Worm (Caenorhabditis elegans) whole organism, L3 larva: Measurements from ENCODE around the gene EEED8.13.

Experiments
- R02D3.7 ChIP-seq: fragments of 150-350 bp; optimal IDR thresholded peaks from 2 replicates; lab custom pipeline; 2014; ENCODE audit warnings: missing biosample characterization, missing genetic modification characterization
- ama-1 ChIP-seq: fragments of 150-350 bp; optimal IDR thresholded peaks from 2 replicates; lab custom pipeline; 2018
- ceh-16 ChIP-seq: sonication (generic microtip); optimal IDR thresholded peaks from 2 replicates; lab custom pipeline; 2017; ENCODE audit warnings: missing biosample characterization, missing genetic modification characterization
- ceh-28 ChIP-seq: fragments of 150-350 bp; optimal IDR thresholded peaks from 2 replicates; lab custom pipeline; 2014; ENCODE audit warnings: missing biosample characterization, missing genetic modification reagents, missing genetic modification characterization
- ceh-9 ChIP-seq: sonication (generic microtip); optimal IDR thresholded peaks from 2 replicates; lab custom pipeline; 2018; ENCODE audit warnings: missing biosample characterization, missing genetic modification characterization
- daf-12 ChIP-seq: fragments of 150-350 bp; optimal IDR thresholded peaks from 2 replicates; lab custom pipeline; 2014; ENCODE audit warnings: missing biosample characterization, missing genetic modification reagents, missing genetic modification characterization
- egl-27 ChIP-seq: sonication (generic microtip); optimal IDR thresholded peaks from 4 replicates; lab custom pipeline; 2017; ENCODE audit warnings: missing biosample characterization, missing genetic modification reagents, missing genetic modification characterization
- egl-5 ChIP-seq: fragments of 150-350 bp; optimal IDR thresholded peaks from 2 replicates; lab custom pipeline; 2017; ENCODE audit warnings: missing biosample characterization, missing genetic modification reagents, missing genetic modification characterization, inconsistent platforms
- elt-2 ChIP-seq: sonication (generic microtip); optimal IDR thresholded peaks from 2 replicates; lab custom pipeline; 2016; ENCODE audit warnings: missing genetic modification reagents, mild to moderate bottlenecking, missing genetic modification characterization, missing compliant biosample characterization
- elt-3 ChIP-seq, 3 experiments: fragments of 150-350 bp in 1 of 3; sonication (generic microtip) in 2 of 3; optimal IDR thresholded peaks; 2 replicates in 2 of 3; 4 replicates in 1 of 3; lab custom pipeline; 2014 to 2017; ENCODE audit warnings: missing biosample characterization in 3 of 3, missing genetic modification characterization in 3 of 3
- eor-1 ChIP-seq, 2 experiments: fragments of 150-350 bp; optimal IDR thresholded peaks; 2 replicates each; lab custom pipeline; 2014 to 2018; ENCODE audit warnings: missing biosample characterization in 2 of 2, missing genetic modification characterization in 2 of 2
- hmg-11 ChIP-seq: sonication (generic microtip); optimal IDR thresholded peaks from 2 replicates; lab custom pipeline; 2016; ENCODE audit warnings: missing genetic modification characterization, missing compliant biosample characterization
- lin-39 ChIP-seq: fragments of 150-350 bp; optimal IDR thresholded peaks from 2 replicates; lab custom pipeline; 2018; ENCODE audit warnings: missing biosample characterization, missing genetic modification reagents, missing genetic modification characterization
- lsy-12 ChIP-seq: sonication (generic microtip); optimal IDR thresholded peaks from 2 replicates; lab custom pipeline; 2016; ENCODE audit warnings: mild to moderate bottlenecking, missing genetic modification characterization, missing compliant biosample characterization
- mdl-1 ChIP-seq: fragments of 150-350 bp; optimal IDR thresholded peaks from 2 replicates; lab custom pipeline; 2014; ENCODE audit warnings: missing biosample characterization, missing genetic modification characterization
- nfya-1 ChIP-seq: sonication (generic microtip); optimal IDR thresholded peaks from 2 replicates; lab custom pipeline; 2017; ENCODE audit warnings: missing genetic modification characterization, mild to moderate bottlenecking, missing compliant biosample characterization, antibody characterized with exemption, moderate library complexity; ENCODE audit not compliant: insufficient read depth
- nhr-11 ChIP-seq: fragments of 150-350 bp; optimal IDR thresholded peaks from 2 replicates; lab custom pipeline; 2014; ENCODE audit warnings: missing biosample characterization, missing genetic modification characterization
- nhr-12 ChIP-seq: fragments of 150-350 bp; optimal IDR thresholded peaks from 2 replicates; lab custom pipeline; 2014; ENCODE audit warnings: missing biosample characterization, missing genetic modification characterization
- nhr-25 ChIP-seq: sonication (generic microtip); optimal IDR thresholded peaks from 2 replicates; lab custom pipeline; 2017; ENCODE audit warnings: missing biosample characterization, missing genetic modification characterization
- nhr-28 ChIP-seq: fragments of 150-350 bp; optimal IDR thresholded peaks from 2 replicates; lab custom pipeline; 2014; ENCODE audit warnings: missing biosample characterization, missing genetic modification characterization
- nhr-43 ChIP-seq: sonication (generic microtip); optimal IDR thresholded peaks from 2 replicates; lab custom pipeline; 2016; ENCODE audit warnings: mild to moderate bottlenecking, missing genetic modification characterization, missing compliant biosample characterization; ENCODE audit not compliant: poor library complexity, severe bottlenecking
- nhr-67 ChIP-seq: fragments of 150-350 bp; optimal IDR thresholded peaks from 2 replicates; lab custom pipeline; 2014; ENCODE audit warnings: missing biosample characterization, missing genetic modification characterization
- nhr-77 ChIP-seq: fragments of 150-350 bp; optimal IDR thresholded peaks from 2 replicates; lab custom pipeline; 2014; ENCODE audit warnings: missing biosample characterization, missing genetic modification characterization
- pha-4 ChIP-seq: fragments of 150-350 bp; optimal IDR thresholded peaks from 2 replicates; lab custom pipeline; 2014; ENCODE audit warnings: missing biosample characterization, missing genetic modification reagents, missing genetic modification characterization
- skn-1 ChIP-seq: fragments of 150-350 bp; optimal IDR thresholded peaks from 2 replicates; lab custom pipeline; 2014; ENCODE audit warnings: missing biosample characterization, missing genetic modification characterization
- snpc-4 ChIP-seq: fragments of 150-350 bp; optimal IDR thresholded peaks from 2 replicates; lab custom pipeline; 2014; ENCODE audit warnings: missing biosample characterization, missing genetic modification characterization
- unc-39 ChIP-seq: sonication (generic microtip); optimal IDR thresholded peaks from 4 replicates; lab custom pipeline; 2017; ENCODE audit warnings: missing biosample characterization, missing genetic modification characterization
- ztf-11 ChIP-seq: fragments of 150-350 bp; optimal IDR thresholded peaks from 2 replicates; lab custom pipeline; 2014; ENCODE audit warnings: missing biosample characterization, missing genetic modification characterization
- ztf-4 ChIP-seq: fragments of 150-350 bp; optimal IDR thresholded peaks from 2 replicates; lab custom pipeline; 2014; ENCODE audit warnings: missing biosample characterization, missing genetic modification characterization

The EEED8.13 gene

DNA sequence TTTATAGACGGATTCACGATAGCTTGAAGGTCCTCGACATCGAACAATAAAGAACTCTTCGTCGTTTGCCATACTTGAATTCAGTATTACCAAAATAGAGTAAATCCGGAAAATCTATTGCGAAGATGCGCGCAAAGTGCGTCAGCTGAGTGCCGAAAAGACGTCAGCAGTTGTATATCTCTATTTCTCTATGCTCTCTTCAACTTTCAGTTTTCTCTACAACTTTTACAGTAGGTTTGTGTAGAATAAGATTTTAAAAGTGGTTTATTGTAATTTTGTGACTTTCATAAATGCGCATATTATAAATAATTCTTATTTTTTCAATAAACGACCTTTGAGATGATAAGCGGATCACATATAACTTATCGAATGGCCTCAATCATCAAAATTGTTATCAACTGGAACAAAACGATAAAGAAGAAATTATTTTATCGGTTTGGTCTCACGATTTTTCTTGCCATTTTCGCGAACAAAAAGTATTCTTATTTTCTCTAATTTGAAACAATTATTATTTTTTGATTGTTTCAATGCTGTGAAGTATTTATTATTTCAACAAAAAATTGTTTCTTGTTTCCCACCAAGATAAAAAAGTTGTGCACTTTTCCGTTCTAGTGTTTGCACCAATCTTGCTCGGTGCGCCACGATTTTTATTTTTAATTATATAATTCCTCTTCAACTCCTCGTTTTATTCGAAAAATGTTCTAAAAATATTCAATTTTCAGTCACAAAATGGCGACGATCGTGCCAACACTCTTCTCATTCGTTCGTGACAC, 38.9 kb downstream of the EEED8.13 start, which contains the start of the genes agt-2 and F09E5.3 (continued):
- TF ChIP-seq ztf-11 (tag; lab: Kevin White, UChicago): no peak
- peak; percentile 84 for TF ChIP-seq lsy-12 (tag; lab: Kevin White, UChicago)
- peak; percentile 59 for TF ChIP-seq lin-39
- peak; percentile 97 for TF ChIP-seq pha-4 (tag; lab: Kevin White, UChicago)
- TF ChIP-seq egl-27 (tag; lab: Kevin White, UChicago): no peak
- TF ChIP-seq nfya-1 (tag; lab: Kevin White, UChicago): peak; percentile 88
- no peak for TF ChIP-seq ceh-16 (tag; lab: Kevin White, UChicago)
- peak; percentile 81 for TF ChIP-seq nhr-11
- TF ChIP-seq R02D3.7 (tag; lab: Kevin White, UChicago): peak; percentile 75
- TF ChIP-seq skn-1 (tag; lab: Kevin White, UChicago): peak; percentile 23

DNA sequence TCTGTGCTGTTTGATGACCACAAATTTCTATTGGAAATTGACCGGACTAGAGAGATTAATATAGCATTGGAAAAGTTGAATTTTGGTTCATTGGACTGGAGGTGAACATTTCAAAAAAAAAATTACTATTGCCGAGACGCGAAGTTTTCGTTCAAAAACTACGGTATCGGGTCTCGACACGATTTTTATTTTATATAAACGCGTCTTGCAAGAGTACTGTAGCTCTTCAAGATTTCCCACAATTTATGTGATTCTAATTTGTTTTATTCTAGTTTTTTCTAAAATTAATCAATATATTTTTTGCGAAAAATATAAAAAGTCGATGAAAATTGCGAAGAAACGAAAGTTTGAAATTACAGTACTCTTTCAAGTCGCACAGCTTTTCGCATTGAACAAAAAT, 41.7 kb downstream of the EEED8.13 start, which contains the start of gene F09E5.12:
F09E5.12 (minus strand) TSS at position 101 of the 400 bp plus-strand sequence.
- TF ChIP-seq snpc-4 (tag; lab: Kevin White, UChicago): no peak
- TF ChIP-seq unc-39: no peak
- TF ChIP-seq elt-2 (tag; lab: Kevin White, UChicago): no peak
- TF ChIP-seq ama-1: no peak
- TF ChIP-seq ceh-16 (tag; lab: Kevin White, UChicago): no peak
- no peak for TF ChIP-seq egl-27 (tag; lab: Kevin White, UChicago)
- no peak for TF ChIP-seq mdl-1 (tag; lab: Kevin White, UChicago)
- no peak for TF ChIP-seq hmg-11 (tag; lab: Kevin White, UChicago)
- no peak for TF ChIP-seq nhr-12 (tag; lab: Kevin White, UChicago)
- no peak for TF ChIP-seq eor-1 (tag; optimal IDR thresholded peaks at IDR 0.05; lab: Kevin White, UChicago)
- TF ChIP-seq ztf-11 (tag; lab: Kevin White, UChicago): no peak
- no peak for TF ChIP-seq nhr-77 (tag; lab: Kevin White, UChicago)

DNA sequence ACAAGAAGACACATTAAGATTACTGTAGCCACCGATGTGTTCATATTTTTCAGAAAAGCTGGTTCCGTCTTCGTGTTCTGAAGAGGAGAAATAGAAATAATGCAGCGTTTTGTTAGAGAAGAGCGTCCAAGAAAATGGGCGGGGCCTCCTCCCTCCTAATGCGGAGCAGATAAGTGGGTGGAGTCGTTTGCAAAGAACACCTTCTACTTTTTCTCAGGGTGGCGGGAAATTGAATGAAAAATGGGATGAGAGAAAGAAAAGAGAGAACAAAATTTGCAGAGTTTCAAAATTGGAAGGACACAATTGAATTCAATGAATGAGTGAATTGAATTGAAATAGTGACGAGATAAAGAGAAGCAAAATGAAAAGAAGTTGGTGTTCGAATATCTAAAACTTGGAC, 46.7 kb downstream of the EEED8.13 start, which contains the start of gene F09E5.16:
F09E5.16 (minus strand) TSS at position 101 of the 400 bp plus-strand sequence.
- TF ChIP-seq ztf-4 (tag; lab: Kevin White, UChicago) (no peak), daf-12 (tag; lab: Kevin White, UChicago) (no peak), eor-1 (tag; optimal IDR thresholded peaks at IDR 0.05; lab: Kevin White, UChicago) (no peak), elt-2 (tag; lab: Kevin White, UChicago) (no peak), elt-3 (tag; optimal IDR thresholded peaks at IDR 0.05; lab: Kevin White, UChicago) (no peak), nfya-1 (tag; lab: Kevin White, UChicago) (no peak), nhr-28 (no peak), ceh-28 (no peak), ceh-9 (no peak), nhr-67 (tag; lab: Kevin White, UChicago) (no peak), nhr-25 (tag; lab: Kevin White, UChicago) (no peak)
- TF ChIP-seq, all 47 proteins: peak for 0

DNA sequence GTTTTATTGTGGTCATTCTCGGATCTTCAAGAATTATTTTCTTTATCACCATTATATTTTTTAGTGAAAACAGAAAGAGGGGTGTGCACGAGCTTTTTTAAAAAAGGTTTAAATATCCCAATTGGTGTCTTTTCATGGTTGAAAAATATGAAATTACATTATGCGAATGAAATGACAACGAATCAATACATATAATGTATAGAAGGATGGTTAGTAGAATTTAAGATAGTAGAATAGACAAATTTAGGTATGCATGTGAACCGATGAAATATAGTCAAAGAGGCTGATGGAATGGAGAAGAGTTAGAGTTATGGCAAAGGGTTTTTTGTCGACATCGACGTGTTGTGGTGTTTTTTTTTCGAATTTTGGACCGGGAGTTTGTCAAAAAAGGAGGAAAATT, 47.9 kb downstream of the EEED8.13 start:
- TF ChIP-seq mdl-1 (tag; lab: Kevin White, UChicago) (no peak), egl-5 (no peak), ceh-28 (no peak), nhr-43 (no peak)
